Worm (Caenorhabditis elegans) whole organism, mixed stage, embryonic: Measurements from ENCODE around the gene nhr-272.

Source experiments
- bed-3 ChIP-seq: fragments of 200-800 bp; sonication (Bioruptor generic); optimal IDR thresholded peaks from 3 replicates; lab custom pipeline; 2018; ENCODE audit warnings: mild to moderate bottlenecking, missing genetic modification characterization, moderate library complexity, missing compliant biosample characterization
- ceh-83 ChIP-seq: fragments of 200-800 bp; sonication (Bioruptor generic); optimal IDR thresholded peaks from 2 replicates; lab custom pipeline; 2018; ENCODE audit warnings: mild to moderate bottlenecking, missing genetic modification characterization, missing compliant biosample characterization
- elt-1 ChIP-seq: sonication (generic microtip); optimal IDR thresholded peaks from 2 replicates; lab custom pipeline; 2017; ENCODE audit warnings: missing genetic modification characterization, mild to moderate bottlenecking, missing compliant biosample characterization, antibody characterized with exemption, moderate library complexity, borderline replicate concordance; ENCODE audit not compliant: insufficient read depth
- lin-13 ChIP-seq: fragments of 150-350 bp; optimal IDR thresholded peaks from 2 replicates; lab custom pipeline; 2014; ENCODE audit warnings: missing biosample characterization, missing genetic modification characterization
- lin-32 ChIP-seq: fragments of 200-800 bp; sonication (Bioruptor generic); optimal IDR thresholded peaks from 2 replicates; lab custom pipeline; 2018; ENCODE audit warnings: mild to moderate bottlenecking, missing genetic modification characterization, missing compliant biosample characterization
- mab-5 ChIP-seq: fragments of 150-350 bp; optimal IDR thresholded peaks from 2 replicates; lab custom pipeline; 2014; ENCODE audit warnings: missing biosample characterization, missing genetic modification characterization
- mep-1 ChIP-seq: fragments of 150-350 bp; optimal IDR thresholded peaks from 2 replicates; lab custom pipeline; 2017; ENCODE audit warnings: missing biosample characterization, missing genetic modification reagents, missing genetic modification characterization, inconsistent platforms
- mls-2 ChIP-seq: sonication (generic microtip); optimal IDR thresholded peaks from 2 replicates; lab custom pipeline; 2016; ENCODE audit warnings: mild to moderate bottlenecking, missing genetic modification characterization, moderate library complexity, missing compliant biosample characterization
- nhr-237 ChIP-seq: fragments of 150-350 bp; optimal IDR thresholded peaks from 2 replicates; lab custom pipeline; 2014; ENCODE audit warnings: missing biosample characterization, missing genetic modification characterization
- nhr-28 ChIP-seq: fragments of 150-350 bp; optimal IDR thresholded peaks from 2 replicates; lab custom pipeline; 2014; ENCODE audit warnings: missing biosample characterization, missing genetic modification characterization
- snpc-4 ChIP-seq: fragments of 150-350 bp; optimal IDR thresholded peaks from 2 replicates; lab custom pipeline; 2014; ENCODE audit warnings: missing biosample characterization, missing genetic modification characterization
- unc-120 ChIP-seq: sonication (generic microtip); optimal IDR thresholded peaks from 2 replicates; lab custom pipeline; 2017; ENCODE audit warnings: missing genetic modification characterization, missing compliant biosample characterization; ENCODE audit not compliant: poor library complexity, severe bottlenecking
- unc-62 ChIP-seq: fragments of 150-350 bp; optimal IDR thresholded peaks from 2 replicates; lab custom pipeline; 2014; ENCODE audit warnings: missing biosample characterization, missing genetic modification reagents, missing genetic modification characterization
- ztf-11 ChIP-seq: fragments of 150-350 bp; optimal IDR thresholded peaks from 2 replicates; lab custom pipeline; 2014; ENCODE audit warnings: missing biosample characterization, missing genetic modification characterization

DNA sequence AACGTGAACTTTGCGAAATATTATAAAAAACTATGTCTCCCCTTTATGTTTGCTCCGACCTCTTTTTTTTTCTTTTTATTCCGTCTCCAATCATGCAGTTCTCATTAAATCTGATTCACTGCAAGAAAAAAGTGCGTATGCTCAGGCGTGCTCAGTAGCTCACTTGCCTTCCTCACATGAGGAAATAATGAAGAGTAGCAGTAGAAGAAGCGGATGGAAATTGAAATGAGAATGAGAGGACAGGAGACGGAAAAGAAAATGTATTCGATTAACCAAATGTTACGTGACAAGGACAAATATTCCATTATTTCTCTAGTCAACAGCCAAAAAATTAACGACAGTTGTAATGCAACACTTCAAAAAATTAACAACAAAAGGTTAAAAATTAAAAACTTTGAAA is 8.4 kb upstream of the nhr-272 start:
- TF ChIP-seq snpc-4 (no peak), mep-1 (tag; lab: Kevin White, UChicago) (no peak), nhr-237 (tag; lab: Kevin White, UChicago) (no peak), lin-32 (GFP tag; lab: Kevin White, UChicago) (no peak), ceh-83 (GFP tag; lab: Kevin White, UChicago) (no peak), mls-2 (tag; lab: Kevin White, UChicago) (no peak), ztf-11 (tag; lab: Kevin White, UChicago) (no peak), elt-1 (tag; lab: Kevin White, UChicago) (no peak), bed-3 (GFP tag; lab: Kevin White, UChicago) (no peak), unc-62 (no peak), mab-5 (tag; lab: Kevin White, UChicago) (no peak), lin-13 (no peak), unc-120 (tag; lab: Kevin White, UChicago) (no peak), nhr-28 (no peak)
